Worm (Caenorhabditis elegans) whole organism, young adult: ENCODE measurements around the gene D1053.3.

Experiments used
- lir-1 ChIP-seq: fragments of 200-800 bp; sonication (Bioruptor generic); conservative IDR thresholded peaks from 2 replicates; pipeline ENCODE4 v1.3.6; 2022; ENCODE audit warnings: missing genetic modification reagents, missing genetic modification characterization, missing compliant biosample characterization
- snpc-4 ChIP-seq, 5 experiments: fragments of 150-350 bp in 1 of 5; sonication (generic microtip) in 4 of 5; optimal IDR thresholded peaks; 2 replicates each; lab custom pipeline; 2014 to 2018; ENCODE audit warnings: missing genetic modification characterization in 5 of 5, missing biosample characterization in 3 of 5, antibody characterized with exemption in 2 of 5, mild to moderate bottlenecking in 2 of 5, missing compliant biosample characterization in 2 of 5, missing genotype in 2 of 5, moderate library complexity in 2 of 5, missing genetic modification reagents in 1 of 5
- ztf-6 ChIP-seq: fragments of 200-800 bp; sonication (Bioruptor generic); IDR thresholded peaks from 2 replicates; pipeline ENCODE4 v1.3.6; 2022; ENCODE audit warnings: missing genetic modification reagents, missing genetic modification characterization, missing compliant biosample characterization

- no peak for TF ChIP-seq ztf-6
- no peak for TF ChIP-seq lir-1
- TF ChIP-seq snpc-4 (GFP tag; optimal IDR thresholded peaks at IDR 0.05; lab: Kevin White, UChicago) = no peak
- no peak for TF ChIP-seq snpc-4 (tag; optimal IDR thresholded peaks at IDR 0.05; lab: Kevin White, UChicago)
Observed at ce11 chrX:11712230-11712853, 24.6 kb downstream of the D1053.3 start, which contains the start of gene col-180.
